Worm (Caenorhabditis elegans) whole organism, young adult: ENCODE results near the gene F12E12.1.

Source experiments
- akir-1 ChIP-seq: fragments of 200-800 bp; sonication (Bioruptor generic); optimal IDR thresholded peaks from 2 replicates; lab custom pipeline; 2018; ENCODE audit warnings: mild to moderate bottlenecking, missing genetic modification characterization, moderate library complexity, missing compliant biosample characterization
- aptf-3 ChIP-seq: fragments of 200-800 bp; sonication (Bioruptor generic); IDR thresholded peaks from 2 replicates; pipeline ENCODE4 v1.3.6; 2022; ENCODE audit warnings: missing genetic modification characterization, missing compliant biosample characterization
- ceh-91 ChIP-seq: fragments of 200-800 bp; sonication (Bioruptor generic); IDR thresholded peaks from 2 replicates; pipeline ENCODE4 v1.3.6; 2022; ENCODE audit warnings: missing genetic modification reagents, missing genetic modification characterization, missing compliant biosample characterization
- dpff-1 ChIP-seq: sonication (generic microtip); optimal IDR thresholded peaks from 2 replicates; lab custom pipeline; 2017; ENCODE audit warnings: mild to moderate bottlenecking, missing genetic modification characterization, missing compliant biosample characterization
- egl-18 ChIP-seq: fragments of 200-800 bp; sonication (Bioruptor generic); IDR thresholded peaks from 2 replicates; pipeline ENCODE4 v1.3.6; 2022; ENCODE audit warnings: missing genetic modification reagents, missing genetic modification characterization, missing compliant biosample characterization
- egrh-3 ChIP-seq: fragments of 200-800 bp; sonication (Bioruptor generic); IDR thresholded peaks from 2 replicates; pipeline ENCODE4 v1.3.6; 2022; ENCODE audit warnings: missing genetic modification reagents, missing genetic modification characterization, missing compliant biosample characterization
- ekl-4 ChIP-seq: fragments of 200-800 bp; sonication (Bioruptor generic); IDR thresholded peaks from 2 replicates; pipeline ENCODE4 v1.3.6; 2022; ENCODE audit warnings: missing genetic modification reagents, missing genetic modification characterization, missing compliant biosample characterization
- lin-40 ChIP-seq: sonication (generic microtip); optimal IDR thresholded peaks from 2 replicates; lab custom pipeline; 2016; ENCODE audit warnings: missing genetic modification characterization, mild to moderate bottlenecking, missing compliant biosample characterization, missing genotype, missing genetic modification reagents
- pha-4 ChIP-seq: fragments of 150-350 bp; sonication (generic microtip); optimal IDR thresholded peaks from 2 replicates; lab custom pipeline; 2014; ENCODE audit warnings: missing biosample characterization, missing genetic modification reagents, missing genetic modification characterization
- snpc-4 ChIP-seq, 5 experiments: fragments of 150-350 bp in 1 of 5; sonication (generic microtip) in 4 of 5; optimal IDR thresholded peaks; 2 replicates each; lab custom pipeline; 2014 to 2018; ENCODE audit warnings: missing genetic modification characterization in 5 of 5, missing biosample characterization in 3 of 5, antibody characterized with exemption in 2 of 5, mild to moderate bottlenecking in 2 of 5, missing compliant biosample characterization in 2 of 5, missing genotype in 2 of 5, moderate library complexity in 2 of 5, missing genetic modification reagents in 1 of 5
- ztf-26 ChIP-seq: sonication (generic microtip); optimal IDR thresholded peaks from 2 replicates; lab custom pipeline; 2017; ENCODE audit warnings: missing genetic modification characterization, missing compliant biosample characterization
- ztf-28 ChIP-seq: fragments of 200-800 bp; sonication (Bioruptor generic); IDR thresholded peaks from 2 replicates; pipeline ENCODE4 v1.3.6; 2022; ENCODE audit warnings: missing genetic modification reagents, missing genetic modification characterization, missing compliant biosample characterization

ce11 chrII:3773130-3773529 lies 31.4 kb downstream of the F12E12.1 start, which contains the start of gene T24E12.10:
- TF ChIP-seq ekl-4 (GFP tag; lab: Robert Waterston, UW): no peak
- TF ChIP-seq snpc-4 (GFP tag; optimal IDR thresholded peaks at IDR 0.05; lab: Kevin White, UChicago): no peak
- no peak for TF ChIP-seq snpc-4 (tag; optimal IDR thresholded peaks at IDR 0.05; lab: Kevin White, UChicago)
- TF ChIP-seq aptf-3 (GFP tag; lab: Robert Waterston, UW): no peak
- no peak for TF ChIP-seq ceh-91 (GFP tag; lab: Robert Waterston, UW)
- TF ChIP-seq ztf-26 (tag; lab: Kevin White, UChicago): no peak
- TF ChIP-seq pha-4 (tag; lab: Kevin White, UChicago): no peak
- no peak for TF ChIP-seq ztf-28 (GFP tag; lab: Robert Waterston, UW)
- TF ChIP-seq akir-1 (GFP tag; lab: Kevin White, UChicago): no peak
- TF ChIP-seq lin-40 (tag; lab: Kevin White, UChicago): no peak
- no peak for TF ChIP-seq dpff-1 (tag; lab: Kevin White, UChicago)
- TF ChIP-seq egl-18: no peak
- TF ChIP-seq egrh-3 (GFP tag; lab: Robert Waterston, UW): no peak
